Fruit fly (Drosophila melanogaster): ENCODE results near the gene CG8012.

- no peak for TF ChIP-seq psq (optimal IDR thresholded peaks at IDR 0.05)
- TF ChIP-seq CG8478 (optimal IDR thresholded peaks at IDR 0.05), result no peak
- no peak for TF ChIP-seq EcR (GFP tag; optimal IDR thresholded peaks at IDR 0.05)
- no peak for TF ChIP-seq usp (GFP tag; optimal IDR thresholded peaks at IDR 0.05)
These were observed 29.5 kb upstream of the CG8012 start for dm6 chr3L:8185263-8186227.

Measured in whole organism.